Fruit fly (Drosophila melanogaster) S2 (cell line): ENCODE results near the gene CG14036.
A peak's percentile ranks its signal among the peaks of the same experiment; 100 is the strongest.

ENCODE experiments used
- CG8478 ChIP-seq: fragments of >200 bp; optimal IDR thresholded peaks from 2 replicates; lab custom pipeline; 2018
- CTCF ChIP-seq, 2 experiments: fragments of >200 bp; optimal IDR thresholded peaks; 2 replicates each; lab custom pipeline; 2018

CG14036 gene

DNA sequence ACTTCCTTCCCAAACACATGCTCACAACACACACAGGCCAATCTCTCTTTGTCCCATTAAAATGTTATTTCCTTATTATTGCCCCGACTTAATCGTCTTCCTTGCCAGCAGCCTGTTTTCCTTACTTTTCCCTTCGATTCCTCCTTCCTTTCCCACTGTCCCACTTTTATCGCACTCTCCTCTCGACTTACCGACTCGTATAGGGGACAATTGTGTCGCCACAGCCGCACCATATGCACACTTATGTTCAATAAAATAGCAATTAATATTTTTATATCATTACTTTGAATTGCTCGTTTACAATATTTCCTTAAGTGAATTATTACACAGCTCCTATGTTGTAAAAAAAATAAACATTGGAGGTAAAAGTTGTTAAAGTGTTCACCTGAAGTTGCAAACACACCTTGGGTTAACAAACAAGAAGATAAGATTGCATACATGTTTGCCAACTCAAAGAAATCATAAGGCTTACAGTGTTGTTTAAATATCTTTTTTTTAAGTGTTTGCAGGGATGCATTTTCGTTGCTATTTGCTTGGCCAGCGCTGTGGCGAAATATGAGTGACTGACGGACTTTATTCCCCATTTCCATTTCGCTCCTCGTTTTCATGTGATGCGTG is 32.2 kb upstream of the CG14036 start:
- TF ChIP-seq CTCF (optimal IDR thresholded peaks at IDR 0.05; lab: Kevin White, UChicago) = no peak
- no peak for TF ChIP-seq CG8478 (lab: Kevin White, UChicago)

DNA sequence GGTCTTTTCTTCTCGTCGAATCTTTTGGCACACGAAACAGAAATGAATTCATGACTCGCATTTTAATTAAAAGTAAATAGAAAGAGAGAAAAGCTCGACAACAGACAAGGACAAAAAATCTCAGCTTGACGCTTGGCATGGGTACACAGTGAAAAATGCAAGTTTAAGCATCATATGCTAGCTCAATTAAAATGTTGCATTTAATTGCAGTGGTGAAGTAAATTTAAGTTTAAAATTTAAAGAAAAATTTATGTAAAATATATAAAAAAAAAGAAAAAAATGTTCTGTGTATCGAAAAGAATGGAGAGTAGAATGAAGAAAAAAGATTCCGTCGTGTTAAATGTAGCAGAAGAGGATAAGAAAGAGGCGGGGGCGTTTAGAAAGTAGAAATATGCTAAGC is 30.7 kb upstream of the CG14036 start:
- TF ChIP-seq CG8478 (lab: Kevin White, UChicago) (no peak), CTCF (optimal IDR thresholded peaks at IDR 0.05; lab: Kevin White, UChicago) (no peak)

DNA sequence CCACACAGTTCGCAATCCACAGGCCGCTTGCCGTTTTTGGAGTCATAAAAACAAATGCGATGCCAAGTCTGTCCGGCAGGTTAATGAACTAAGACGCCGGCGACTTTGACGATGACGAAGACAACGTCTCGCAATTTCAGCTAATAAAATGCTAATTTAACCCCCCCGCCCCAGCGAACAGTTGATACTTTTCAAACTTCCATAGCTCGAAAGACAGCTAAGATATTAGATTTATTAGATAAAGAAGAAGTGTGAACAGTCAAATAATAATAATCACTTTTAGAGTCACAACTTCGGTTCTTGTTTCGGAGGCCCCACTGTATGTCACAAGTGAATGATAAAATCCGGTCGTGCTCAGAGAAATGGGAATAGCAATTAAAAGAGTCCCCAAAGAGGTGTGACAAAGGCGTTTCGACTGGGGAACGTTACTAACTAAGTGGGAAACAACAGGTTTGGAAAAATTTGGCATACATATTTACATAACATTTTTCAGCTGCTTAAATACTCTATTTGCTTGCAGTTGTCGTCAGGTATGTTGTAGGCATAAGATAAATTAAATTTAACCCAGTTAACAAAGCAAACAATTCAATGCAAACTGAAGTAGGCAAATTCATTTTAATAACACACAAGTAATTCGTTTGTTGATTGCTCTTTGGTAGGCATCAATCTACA is 29.9 kb upstream of the CG14036 start:
- TF ChIP-seq CTCF (optimal IDR thresholded peaks at IDR 0.05; lab: Kevin White, UChicago) (no peak), CG8478 (lab: Kevin White, UChicago) (no peak)

DNA sequence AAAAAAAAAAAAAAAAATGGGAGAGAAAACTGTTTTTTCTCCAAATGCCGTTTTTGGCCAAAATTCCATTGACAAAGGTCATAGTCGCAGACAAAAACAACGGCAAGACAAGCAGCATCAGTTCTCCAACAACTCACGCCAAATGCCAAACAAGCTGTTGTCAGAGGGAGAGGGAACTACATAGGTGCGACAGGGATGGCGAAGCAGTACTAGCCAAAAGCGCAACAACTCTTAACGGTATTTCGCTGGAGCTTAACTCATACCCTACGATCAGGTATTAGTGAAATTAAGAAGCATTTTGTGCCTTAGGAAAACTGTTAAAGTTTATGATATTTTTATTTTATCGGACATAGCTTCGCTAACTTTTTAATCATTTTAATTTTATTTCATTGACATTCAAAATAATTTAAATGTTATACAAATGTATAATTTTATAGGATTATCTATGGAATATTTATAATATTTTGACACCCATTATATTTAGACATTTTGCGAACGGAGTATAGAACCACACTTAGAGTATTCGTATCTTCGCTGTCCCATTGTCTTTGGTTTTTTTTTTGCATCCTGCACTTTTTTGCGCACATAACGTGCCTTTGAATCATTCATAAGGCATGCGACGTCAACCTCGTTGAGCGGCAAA is 25.5 kb upstream of the CG14036 start:
- TF ChIP-seq CTCF (optimal IDR thresholded peaks at IDR 0.05; lab: Kevin White, UChicago) = no peak
- TF ChIP-seq CG8478 (lab: Kevin White, UChicago) = no peak

DNA sequence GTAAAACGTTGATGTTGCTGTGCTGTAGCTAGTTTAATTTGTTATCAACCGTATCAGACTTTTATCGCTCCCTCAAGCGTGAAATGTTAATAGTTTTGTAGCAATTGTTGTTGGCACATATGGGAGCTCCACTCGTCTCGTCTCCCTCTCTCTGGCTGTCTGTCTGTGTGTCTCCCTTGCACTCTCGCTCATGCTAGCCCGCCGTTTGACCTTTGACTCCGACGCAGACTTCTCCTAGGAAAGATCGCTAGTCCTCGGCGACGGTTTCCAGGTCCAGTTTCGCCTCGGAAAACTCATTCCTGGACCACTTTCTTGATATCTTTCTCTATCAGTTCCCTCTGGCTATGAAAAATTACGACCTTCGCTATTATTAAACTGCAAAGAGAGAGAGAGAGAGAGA is 24.4 kb upstream of the CG14036 start:
- TF ChIP-seq CG8478 (lab: Kevin White, UChicago) (no peak), CTCF (optimal IDR thresholded peaks at IDR 0.05; lab: Kevin White, UChicago) (no peak)

DNA sequence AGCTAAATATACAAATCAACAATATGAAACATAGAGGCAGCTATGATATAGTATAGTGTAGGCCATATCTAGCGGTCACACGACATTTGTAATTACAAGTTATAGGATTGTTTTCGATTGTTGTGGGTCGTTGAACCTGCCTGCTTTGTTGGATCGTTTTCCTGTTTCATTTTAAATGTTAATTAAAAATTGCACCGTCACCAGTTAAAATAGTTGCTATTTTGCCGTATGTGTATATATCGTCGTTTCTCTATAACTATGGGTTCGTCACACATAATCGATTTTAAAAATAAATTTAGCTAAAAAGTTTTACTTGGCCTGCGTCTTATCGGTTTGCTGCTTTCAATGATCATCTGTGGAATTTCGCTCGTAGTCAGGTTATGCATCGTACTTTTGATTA is 17.5 kb upstream of the CG14036 start:
- TF ChIP-seq CG8478 (lab: Kevin White, UChicago) (no peak), CTCF (optimal IDR thresholded peaks at IDR 0.05; lab: Kevin White, UChicago) (no peak)

DNA sequence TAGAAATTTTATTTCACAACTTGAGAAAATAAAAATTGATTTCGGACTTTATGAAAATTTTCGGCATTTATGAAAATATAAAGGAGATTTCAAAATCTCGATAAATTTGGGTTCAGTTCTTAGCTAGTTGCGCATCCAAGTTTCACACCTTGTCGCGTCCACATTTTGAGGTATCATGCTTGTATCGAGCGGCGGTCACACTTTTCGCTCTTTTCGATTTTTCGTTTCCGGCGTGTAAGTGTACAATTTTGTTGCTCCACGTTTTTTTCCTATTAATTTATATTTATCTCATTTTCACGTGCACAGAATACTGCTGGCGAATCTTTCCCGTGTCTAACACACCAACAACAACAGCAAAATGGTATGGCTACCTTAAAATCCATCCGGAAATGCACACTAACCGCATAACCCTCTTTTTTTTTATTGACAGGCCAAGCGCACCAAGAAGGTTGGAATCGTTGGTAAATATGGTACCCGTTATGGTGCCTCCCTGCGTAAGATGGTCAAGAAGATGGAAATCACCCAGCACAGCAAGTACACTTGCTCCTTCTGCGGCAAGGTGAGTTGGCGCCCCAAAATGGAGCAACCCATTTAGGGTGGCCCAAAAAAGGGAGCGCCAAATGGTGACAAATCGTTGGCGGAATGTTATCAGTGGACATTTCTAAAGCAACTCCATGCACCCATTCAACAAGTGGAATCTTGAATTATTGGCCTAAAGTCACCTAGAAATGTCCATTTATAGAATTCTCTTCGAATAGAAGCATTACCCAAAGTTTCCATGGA is 16.2 kb upstream of the CG14036 start, which contains the start of gene RpL37A:
Gene RpL37A, plus strand, starts transcription at position 161 of the 783 bp plus-strand sequence.
- TF ChIP-seq CG8478 (lab: Kevin White, UChicago) (no peak), CTCF (optimal IDR thresholded peaks at IDR 0.05; lab: Kevin White, UChicago) (peak; percentile 5 to 54)

DNA sequence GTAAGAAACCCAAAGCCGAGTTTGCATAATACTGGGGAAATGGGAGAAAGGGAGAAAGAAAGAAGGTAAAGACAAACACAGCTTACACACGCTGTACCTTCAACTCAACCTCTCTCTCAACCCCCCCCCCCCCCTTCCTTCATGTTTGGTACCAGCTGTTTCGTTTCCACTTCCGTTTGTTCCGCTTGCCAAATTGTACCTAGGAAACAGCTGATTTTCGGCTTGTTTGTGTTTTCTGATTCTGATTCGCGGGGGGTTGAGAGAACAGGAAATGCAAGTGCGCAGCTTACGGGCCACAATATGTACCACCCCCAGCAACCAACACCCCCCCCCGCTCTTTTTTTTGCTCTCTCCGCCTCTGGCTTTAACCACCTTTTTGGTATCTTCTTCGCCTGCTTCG is 9.1 kb upstream of the CG14036 start:
- TF ChIP-seq CTCF (optimal IDR thresholded peaks at IDR 0.05; lab: Kevin White, UChicago) (no peak), CG8478 (lab: Kevin White, UChicago) (no peak)

DNA sequence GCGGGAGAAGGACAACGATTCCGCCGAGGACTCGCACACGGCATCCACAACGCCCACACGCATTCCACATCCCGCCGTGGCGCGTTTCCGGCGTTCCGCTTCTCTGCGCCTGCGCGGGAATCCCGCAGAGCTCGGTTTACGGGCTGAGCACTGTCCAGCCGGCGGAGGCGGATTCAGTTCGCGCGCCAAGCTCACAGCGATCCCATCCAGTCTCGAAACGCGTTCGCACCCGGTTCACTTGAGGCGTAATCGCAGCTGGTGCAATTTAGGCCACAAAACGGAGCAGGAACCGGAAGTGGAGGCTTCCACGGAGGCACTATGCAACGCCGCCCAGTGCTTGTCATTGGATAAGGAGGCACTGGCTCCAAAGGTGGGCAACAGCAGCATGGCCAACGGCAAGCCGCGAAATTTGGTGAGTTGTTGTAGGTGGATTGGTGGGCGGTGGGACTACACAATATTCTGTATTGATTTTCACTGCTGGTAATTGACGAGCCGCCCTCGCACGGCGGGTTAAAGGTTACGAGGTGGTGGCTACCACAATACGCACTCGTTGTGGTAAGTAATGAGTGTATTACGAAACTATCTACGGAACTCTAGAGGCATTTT is 8.1 kb upstream of the CG14036 start:
- TF ChIP-seq CTCF (optimal IDR thresholded peaks at IDR 0.05; lab: Kevin White, UChicago) (no peak), CG8478 (lab: Kevin White, UChicago) (no peak)

DNA sequence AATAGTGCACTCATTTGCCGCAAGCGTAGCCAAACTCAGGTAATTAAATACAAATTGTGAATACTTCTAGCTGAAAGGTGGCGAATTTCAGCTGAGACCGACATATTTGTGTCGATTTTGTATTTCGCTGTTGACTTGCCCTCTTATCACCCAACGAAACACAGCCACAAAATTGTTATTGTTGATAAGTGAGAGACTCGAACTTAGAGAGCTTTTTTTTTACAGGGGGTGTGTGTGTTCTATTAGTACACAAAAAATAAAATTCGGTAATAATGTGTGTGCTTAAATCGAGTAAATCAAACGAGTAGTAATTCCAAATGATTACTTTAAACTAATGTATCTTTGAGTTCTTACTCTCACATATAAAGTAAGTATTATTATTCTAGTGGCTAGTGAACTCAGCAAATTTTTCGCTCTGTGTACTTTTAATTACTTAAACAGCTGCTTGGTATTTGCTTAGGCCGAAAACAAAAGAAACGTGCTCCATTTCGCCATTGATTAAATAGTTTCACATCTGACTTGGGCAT is 6.2 kb upstream of the CG14036 start:
- TF ChIP-seq CTCF (optimal IDR thresholded peaks at IDR 0.05; lab: Kevin White, UChicago) = no peak
- no peak for TF ChIP-seq CG8478 (lab: Kevin White, UChicago)

DNA sequence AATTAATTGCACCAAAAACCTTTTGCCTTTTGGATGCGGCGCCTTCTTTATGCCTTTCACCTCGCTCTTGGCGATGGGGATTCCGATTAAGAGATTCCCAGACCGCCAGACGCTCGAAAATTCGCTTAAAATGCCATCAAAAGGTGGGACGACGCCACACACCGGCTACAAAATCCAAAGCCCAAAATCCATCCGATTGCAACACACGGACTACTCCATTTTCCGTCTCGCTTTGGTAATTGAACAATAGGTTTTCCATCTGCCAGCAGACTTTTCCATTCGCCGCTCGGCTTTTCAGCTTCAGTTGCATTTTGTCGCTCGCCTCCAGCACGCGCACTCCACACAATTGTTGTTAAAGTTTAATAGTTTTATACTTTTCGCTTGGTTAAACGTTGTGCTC is 5.7 kb upstream of the CG14036 start, which contains the start of gene qtc:
Gene qtc, plus strand, starts transcription at position 301 of the 400 bp plus-strand sequence.
- no peak for TF ChIP-seq CTCF (optimal IDR thresholded peaks at IDR 0.05; lab: Kevin White, UChicago)
- TF ChIP-seq CG8478 (lab: Kevin White, UChicago) = no peak

DNA sequence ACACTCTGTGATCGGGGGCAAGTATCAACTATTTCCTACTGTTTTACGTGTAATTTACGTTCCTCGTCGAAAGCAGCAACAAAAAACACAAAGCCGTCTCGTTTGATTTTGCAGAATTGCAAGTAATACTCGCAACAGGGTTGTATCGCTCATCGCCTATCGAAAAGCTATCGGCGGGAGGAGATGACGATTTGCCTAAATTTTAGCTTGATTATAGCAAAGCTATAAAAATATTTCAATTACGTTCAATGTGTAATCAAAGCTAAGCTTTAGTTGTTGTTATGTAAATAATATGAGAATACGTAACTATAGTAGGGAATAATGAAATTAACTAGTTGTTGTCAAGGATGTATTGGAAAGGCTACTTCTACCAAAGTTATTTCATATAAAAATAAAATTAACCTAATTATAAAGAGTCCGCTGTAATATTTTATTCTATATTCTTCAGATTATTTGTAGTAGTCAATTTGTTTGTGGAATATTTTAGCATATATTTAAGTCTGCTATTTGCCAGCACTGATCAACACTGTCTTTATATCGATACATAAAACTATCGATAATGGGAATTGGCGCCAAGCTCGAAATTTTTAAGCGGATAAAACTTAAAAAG is 4.9 kb upstream of the CG14036 start, which contains the start of gene Rpn11:
Gene Rpn11, minus strand, starts transcription at position 146 of the 610 bp plus-strand sequence.
- TF ChIP-seq CTCF (optimal IDR thresholded peaks at IDR 0.05; lab: Kevin White, UChicago) (no peak), CG8478 (lab: Kevin White, UChicago) (no peak)

DNA sequence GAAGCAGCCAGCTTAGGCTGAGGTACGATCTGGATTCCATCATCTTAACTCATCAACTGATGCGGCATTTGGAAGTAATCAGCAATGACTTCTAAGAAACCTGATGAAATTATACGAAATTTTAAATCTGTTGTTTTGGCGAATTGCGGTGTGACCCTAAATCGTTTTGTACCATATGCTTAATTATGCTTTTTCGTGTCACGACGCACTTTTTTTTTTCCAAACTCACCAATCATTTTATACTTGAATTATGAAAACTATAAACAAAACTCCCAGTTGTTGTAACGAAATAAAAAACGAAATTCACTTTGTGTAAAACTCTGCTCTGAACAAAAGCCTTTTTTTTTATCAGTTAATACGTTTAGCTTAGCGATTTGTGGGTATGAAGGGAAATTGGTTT is 3.3 kb upstream of the CG14036 start, which contains the start of gene Nepl3:
Gene Nepl3, minus strand, starts transcription at position 155 of the 400 bp plus-strand sequence.
- TF ChIP-seq CG8478 (lab: Kevin White, UChicago) (no peak), CTCF (optimal IDR thresholded peaks at IDR 0.05; lab: Kevin White, UChicago) (no peak)
